Worm (Caenorhabditis elegans): ENCODE measurements around the gene F53H2.3.

- TF ChIP-seq him-1 (tag; optimal IDR thresholded peaks at IDR 0.05) (no peak), W03F9.2 (tag; optimal IDR thresholded peaks at IDR 0.05) (no peak), dao-5 (tag; optimal IDR thresholded peaks at IDR 0.05) (no peak)
Observed at ce11 chrV:20410285-20410684, 1.3 kb downstream of the F53H2.3 start.
